Fruit fly (Drosophila melanogaster): ENCODE results near the gene CG15147.

- TF ChIP-seq h (GFP tag; optimal IDR thresholded peaks at IDR 0.05): no peak
- no peak for TF ChIP-seq fru (GFP tag; optimal IDR thresholded peaks at IDR 0.05)
Observed at dm6 chr2L:17627559-17627958, 1.4 kb upstream of the CG15147 start, which contains the start of gene CG43054.

Measured in whole organism, wandering third instar larva.